Worm (Caenorhabditis elegans) whole organism, L1 larva: ENCODE measurements around the gene srx-54.

Experiments
- C16A3.4 ChIP-seq: fragments of 150-350 bp; optimal IDR thresholded peaks from 2 replicates; lab custom pipeline; 2014; ENCODE audit warnings: missing biosample characterization, missing genetic modification characterization
- C34B4.2 ChIP-seq: sonication (generic microtip); optimal IDR thresholded peaks from 2 replicates; lab custom pipeline; 2017; ENCODE audit warnings: mild to moderate bottlenecking, missing genetic modification characterization, missing compliant biosample characterization
- F16B12.6 ChIP-seq: fragments of 150-350 bp; optimal IDR thresholded peaks from 2 replicates; lab custom pipeline; 2014; ENCODE audit warnings: missing biosample characterization, missing genetic modification characterization
- aha-1 ChIP-seq: fragments of 150-350 bp; optimal IDR thresholded peaks from 2 replicates; lab custom pipeline; 2014; ENCODE audit warnings: missing biosample characterization, missing genetic modification characterization
- alr-1 ChIP-seq: fragments of 200-800 bp; sonication (Bioruptor generic); optimal IDR thresholded peaks from 2 replicates; lab custom pipeline; 2018; ENCODE audit warnings: borderline replicate concordance, mild to moderate bottlenecking, missing genetic modification characterization, missing compliant biosample characterization
- aly-2 ChIP-seq: fragments of 150-350 bp; optimal IDR thresholded peaks from 2 replicates; lab custom pipeline; 2014; ENCODE audit warnings: missing biosample characterization, missing genetic modification characterization
- ama-1 ChIP-seq: fragments of 150-350 bp; optimal IDR thresholded peaks from 2 replicates; lab custom pipeline; 2014
- blmp-1 ChIP-seq: fragments of 150-350 bp; optimal IDR thresholded peaks from 2 replicates; lab custom pipeline; 2014; ENCODE audit warnings: missing biosample characterization, missing genetic modification characterization
- ceh-82 ChIP-seq, 3 experiments: fragments of 150-350 bp in 1 of 3; sonication (generic microtip) in 2 of 3; optimal IDR thresholded peaks; 2 replicates each; lab custom pipeline; 2014 to 2017; ENCODE audit warnings: missing biosample characterization in 3 of 3, missing genetic modification characterization in 3 of 3
- ces-1 ChIP-seq: fragments of 150-350 bp; optimal IDR thresholded peaks from 2 replicates; lab custom pipeline; 2014; ENCODE audit warnings: missing biosample characterization, missing genetic modification reagents, missing genetic modification characterization
- efl-1 ChIP-seq, 4 experiments: fragments of 150-350 bp; optimal IDR thresholded peaks in 3 of 4; peaks in 1 of 4; 1 replicate in 1 of 4; 2 replicates in 3 of 4; lab custom pipeline; 2014; ENCODE audit warnings: missing biosample characterization in 2 of 4, missing genetic modification characterization in 2 of 4, missing genetic modification reagents in 2 of 4
- efl-3 ChIP-seq: fragments of 200-800 bp; sonication (Bioruptor generic); optimal IDR thresholded peaks from 2 replicates; lab custom pipeline; 2018; ENCODE audit warnings: mild to moderate bottlenecking, missing genetic modification characterization, missing compliant biosample characterization
- egl-13 ChIP-seq: sonication (generic microtip); optimal IDR thresholded peaks from 2 replicates; lab custom pipeline; 2016; ENCODE audit warnings: missing genotype, missing genetic modification reagents, missing genetic modification characterization, missing compliant biosample characterization
- elt-3 ChIP-seq, 6 experiments: fragments of 150-350 bp in 1 of 6; sonication (generic microtip); optimal IDR thresholded peaks; 2 replicates each; lab custom pipeline; 2017 to 2018; ENCODE audit warnings: missing biosample characterization in 6 of 6, missing genetic modification characterization in 6 of 6, inconsistent platforms in 1 of 6
- fkh-10 ChIP-seq: sonication (generic microtip); optimal IDR thresholded peaks from 2 replicates; lab custom pipeline; 2017; ENCODE audit warnings: missing biosample characterization, missing genetic modification reagents, missing genetic modification characterization
- fkh-8 ChIP-seq: sonication (generic microtip); optimal IDR thresholded peaks from 2 replicates; lab custom pipeline; 2016; ENCODE audit warnings: mild to moderate bottlenecking, missing genetic modification characterization, missing compliant biosample characterization
- grh-1 ChIP-seq: fragments of 200-800 bp; sonication (Bioruptor generic); IDR thresholded peaks from 2 replicates; pipeline ENCODE4 v1.3.6; 2022; ENCODE audit warnings: missing genetic modification reagents, missing genetic modification characterization, missing compliant biosample characterization
- hlh-17 ChIP-seq: fragments of 200-800 bp; sonication (Bioruptor generic); optimal IDR thresholded peaks from 2 replicates; lab custom pipeline; 2018; ENCODE audit warnings: missing genetic modification characterization, mild to moderate bottlenecking, missing compliant biosample characterization, moderate library complexity, borderline replicate concordance
- hlh-4 ChIP-seq: sonication (generic microtip); optimal IDR thresholded peaks from 2 replicates; lab custom pipeline; 2016; ENCODE audit warnings: mild to moderate bottlenecking, missing genetic modification characterization, missing compliant biosample characterization
- jun-1 ChIP-seq: fragments of 150-350 bp; optimal IDR thresholded peaks from 2 replicates; lab custom pipeline; 2014; ENCODE audit warnings: missing biosample characterization, missing genetic modification reagents, missing genetic modification characterization
- lin-13 ChIP-seq: fragments of 150-350 bp; optimal IDR thresholded peaks from 2 replicates; lab custom pipeline; 2014; ENCODE audit warnings: missing biosample characterization, missing genetic modification reagents, missing genetic modification characterization
- lin-14 ChIP-seq: fragments of 200-800 bp; sonication (Bioruptor generic); optimal IDR thresholded peaks from 2 replicates; lab custom pipeline; 2018; ENCODE audit warnings: mild to moderate bottlenecking, missing genetic modification characterization, moderate library complexity, missing compliant biosample characterization
- lin-35 ChIP-seq, 2 experiments: fragments of 150-350 bp; optimal IDR thresholded peaks; 2 replicates each; lab custom pipeline; 2014; ENCODE audit warnings: missing biosample characterization in 2 of 2, missing genetic modification characterization in 2 of 2, missing genetic modification reagents in 2 of 2
- lin-39 ChIP-seq: fragments of 150-350 bp; optimal IDR thresholded peaks from 2 replicates; lab custom pipeline; 2014; ENCODE audit warnings: missing biosample characterization, missing genetic modification reagents, missing genetic modification characterization
- lir-3 ChIP-seq: sonication (generic microtip); optimal IDR thresholded peaks from 2 replicates; lab custom pipeline; 2016; ENCODE audit warnings: mild to moderate bottlenecking, missing genetic modification characterization, moderate library complexity, missing compliant biosample characterization; ENCODE audit not compliant: poor library complexity
- mdl-1 ChIP-seq, 2 experiments: fragments of 150-350 bp; optimal IDR thresholded peaks; 2 replicates each; lab custom pipeline; 2014 to 2017; ENCODE audit warnings: missing biosample characterization in 2 of 2, missing genetic modification characterization in 2 of 2, inconsistent platforms in 1 of 2
- mef-2 ChIP-seq: fragments of 150-350 bp; optimal IDR thresholded peaks from 2 replicates; lab custom pipeline; 2014; ENCODE audit warnings: missing biosample characterization, missing genetic modification characterization
- mep-1 ChIP-seq: fragments of 150-350 bp; optimal IDR thresholded peaks from 2 replicates; lab custom pipeline; 2014; ENCODE audit warnings: missing biosample characterization, missing genetic modification characterization
- nhr-11 ChIP-seq: fragments of 150-350 bp; optimal IDR thresholded peaks from 2 replicates; lab custom pipeline; 2014; ENCODE audit warnings: missing biosample characterization, missing genetic modification characterization
- nhr-20 ChIP-seq: sonication (generic microtip); optimal IDR thresholded peaks from 2 replicates; lab custom pipeline; 2016; ENCODE audit warnings: mild to moderate bottlenecking, missing genetic modification characterization, missing compliant biosample characterization
- nhr-237 ChIP-seq: fragments of 150-350 bp; optimal IDR thresholded peaks from 2 replicates; lab custom pipeline; 2014; ENCODE audit warnings: missing biosample characterization, missing genetic modification characterization
- nhr-28 ChIP-seq: fragments of 150-350 bp; optimal IDR thresholded peaks from 2 replicates; lab custom pipeline; 2014; ENCODE audit warnings: missing biosample characterization, missing genetic modification characterization
- nhr-47 ChIP-seq: sonication (generic microtip); optimal IDR thresholded peaks from 2 replicates; lab custom pipeline; 2016; ENCODE audit warnings: mild to moderate bottlenecking, missing genetic modification characterization, moderate library complexity, missing compliant biosample characterization
- nhr-77 ChIP-seq: fragments of 150-350 bp; optimal IDR thresholded peaks from 2 replicates; lab custom pipeline; 2014; ENCODE audit warnings: missing biosample characterization, missing genetic modification characterization
- nhr-84 ChIP-seq: sonication (generic microtip); optimal IDR thresholded peaks from 2 replicates; lab custom pipeline; 2017; ENCODE audit warnings: missing biosample characterization, missing genetic modification characterization
- rnt-1 ChIP-seq: sonication (generic microtip); optimal IDR thresholded peaks from 2 replicates; lab custom pipeline; 2016; ENCODE audit warnings: mild to moderate bottlenecking, missing genetic modification characterization, moderate library complexity, missing compliant biosample characterization
- sox-4 ChIP-seq: sonication (generic microtip); optimal IDR thresholded peaks from 2 replicates; lab custom pipeline; 2016; ENCODE audit warnings: missing genetic modification characterization, missing compliant biosample characterization
- sptf-1 ChIP-seq: fragments of 150-350 bp; optimal IDR thresholded peaks from 2 replicates; lab custom pipeline; 2014; ENCODE audit warnings: missing biosample characterization, missing genetic modification characterization
- swsn-7 ChIP-seq: sonication (generic microtip); optimal IDR thresholded peaks from 2 replicates; lab custom pipeline; 2016; ENCODE audit warnings: missing genetic modification characterization, missing compliant biosample characterization
- tbx-2 ChIP-seq: sonication (generic microtip); optimal IDR thresholded peaks from 2 replicates; lab custom pipeline; 2016; ENCODE audit warnings: missing genetic modification characterization, missing compliant biosample characterization
- tlp-1 ChIP-seq: fragments of 150-350 bp; optimal IDR thresholded peaks from 2 replicates; lab custom pipeline; 2014; ENCODE audit warnings: missing biosample characterization, missing genetic modification characterization
- unc-130 ChIP-seq: fragments of 150-350 bp; optimal IDR thresholded peaks from 2 replicates; lab custom pipeline; 2017; ENCODE audit warnings: missing biosample characterization, missing genetic modification characterization, inconsistent platforms
- unc-30 ChIP-seq: sonication (generic microtip); optimal IDR thresholded peaks from 2 replicates; lab custom pipeline; 2017; ENCODE audit warnings: missing biosample characterization, missing genetic modification characterization
- unc-62 ChIP-seq: fragments of 150-350 bp; optimal IDR thresholded peaks from 2 replicates; lab custom pipeline; 2014; ENCODE audit warnings: missing biosample characterization, missing genetic modification reagents, missing genetic modification characterization
- unc-86 ChIP-seq: sonication (generic microtip); optimal IDR thresholded peaks from 2 replicates; lab custom pipeline; 2016; ENCODE audit warnings: missing genetic modification characterization, missing compliant biosample characterization
- unc-98 ChIP-seq: fragments of 200-800 bp; sonication (Bioruptor generic); IDR thresholded peaks from 2 replicates; pipeline ENCODE4 v1.3.6; 2022; ENCODE audit warnings: missing genetic modification characterization, missing compliant biosample characterization
- vab-15 ChIP-seq: sonication (generic microtip); optimal IDR thresholded peaks from 2 replicates; lab custom pipeline; 2017; ENCODE audit warnings: missing genotype, mild to moderate bottlenecking, missing genetic modification characterization, missing compliant biosample characterization
- xbp-1 ChIP-seq: sonication (generic microtip); optimal IDR thresholded peaks from 2 replicates; lab custom pipeline; 2016; ENCODE audit warnings: missing genetic modification characterization, missing compliant biosample characterization
- ztf-4 ChIP-seq: fragments of 150-350 bp; optimal IDR thresholded peaks from 2 replicates; lab custom pipeline; 2014; ENCODE audit warnings: missing biosample characterization, missing genetic modification characterization

srx-54 gene

ce11 chrV:16965655-16966054 is 9.4 kb upstream of the srx-54 start, which contains the start of gene efl-1 (continued):
- TF ChIP-seq lir-3 (tag; lab: Kevin White, UChicago) (no peak), C34B4.2 (tag; lab: Kevin White, UChicago) (peak; percentile 38), nhr-28 (tag; lab: Kevin White, UChicago) (no peak), aly-2 (tag; lab: Kevin White, UChicago) (peak; percentile 77), ztf-4 (peak; percentile 84), efl-1 (optimal IDR thresholded peaks at IDR 0.05; lab: Kevin White, UChicago) (peak; percentile 97 to 100), efl-1 (GFP tag; optimal IDR thresholded peaks at IDR 0.05 in 1 of 2; lab: Kevin White, UChicago) (peak in 1 of 2 experiments; percentile 100), hlh-4 (tag; lab: Kevin White, UChicago) (no peak), fkh-10 (GFP tag; lab: Kevin White, UChicago) (peak; percentile 86), unc-130 (tag; lab: Kevin White, UChicago) (peak; percentile 79), grh-1 (GFP tag; lab: Robert Waterston, UW) (peak; percentile 83), F16B12.6 (peak; percentile 59), lin-39 (peak; percentile 82), unc-86 (peak; percentile 92), vab-15 (tag; lab: Kevin White, UChicago) (peak; percentile 51), rnt-1 (tag; lab: Kevin White, UChicago) (peak; percentile 97), aha-1 (tag; lab: Kevin White, UChicago) (peak; percentile 60), xbp-1 (peak; percentile 98), unc-30 (tag; lab: Kevin White, UChicago) (no peak), jun-1 (peak; percentile 84), nhr-77 (tag; lab: Kevin White, UChicago) (peak; percentile 92), elt-3 (tag; optimal IDR thresholded peaks at IDR 0.05; lab: Kevin White, UChicago) (peak in 2 of 6 experiments; percentile 76 to 93), ceh-82 (tag; optimal IDR thresholded peaks at IDR 0.05; lab: Kevin White, UChicago) (peak; percentile 80 to 96 (median 94)), egl-13 (peak; percentile 90), hlh-17 (GFP tag; lab: Kevin White, UChicago) (no peak), mep-1 (tag; lab: Kevin White, UChicago) (peak; percentile 94), efl-3 (GFP tag; lab: Kevin White, UChicago) (no peak), lin-13 (GFP tag; lab: Kevin White, UChicago) (peak; percentile 91), ama-1 (lab: Kevin White, UChicago) (no peak), fkh-8 (peak; percentile 91), blmp-1 (tag; lab: Kevin White, UChicago) (peak; percentile 65), unc-62 (GFP tag; lab: Kevin White, UChicago) (peak; percentile 49), unc-98 (GFP tag; lab: Robert Waterston, UW) (peak; percentile 77), alr-1 (tag; lab: Kevin White, UChicago) (no peak), mdl-1 (tag; optimal IDR thresholded peaks at IDR 0.05; lab: Kevin White, UChicago) (peak in 1 of 2 experiments; percentile 78), mef-2 (tag; lab: Kevin White, UChicago) (peak; percentile 64), tbx-2 (tag; lab: Kevin White, UChicago) (peak; percentile 94), nhr-11 (tag; lab: Kevin White, UChicago) (peak; percentile 77), sptf-1 (tag; lab: Kevin White, UChicago) (no peak), swsn-7 (tag; lab: Kevin White, UChicago) (peak; percentile 96), nhr-237 (tag; lab: Kevin White, UChicago) (peak; percentile 88), tlp-1 (no peak), nhr-84 (tag; lab: Kevin White, UChicago) (no peak), C16A3.4 (peak; percentile 85), ces-1 (GFP tag; lab: Kevin White, UChicago) (no peak), lin-14 (GFP tag; lab: Kevin White, UChicago) (peak; percentile 95), nhr-47 (tag; lab: Kevin White, UChicago) (peak; percentile 97), lin-35 (GFP tag; optimal IDR thresholded peaks at IDR 0.05; lab: Kevin White, UChicago) (peak; percentile 100), sox-4 (peak; percentile 82), nhr-20 (peak; percentile 96)
- TF ChIP-seq, all 84 proteins: peak for 63
